Worm (Caenorhabditis elegans) whole organism, L4 larva: ENCODE data around the gene F13B6.3.

Experiments
- aly-2 ChIP-seq: sonication (generic microtip); optimal IDR thresholded peaks from 2 replicates; lab custom pipeline; 2018; ENCODE audit warnings: missing biosample characterization, missing genetic modification characterization
- ces-1 ChIP-seq: fragments of 150-350 bp; sonication (generic microtip); optimal IDR thresholded peaks from 4 replicates; lab custom pipeline; 2014; ENCODE audit warnings: missing biosample characterization, missing genetic modification reagents, missing genetic modification characterization
- lir-3 ChIP-seq: sonication (generic microtip); optimal IDR thresholded peaks from 2 replicates; lab custom pipeline; 2016; ENCODE audit warnings: mild to moderate bottlenecking, missing genetic modification characterization, missing compliant biosample characterization

DNA sequence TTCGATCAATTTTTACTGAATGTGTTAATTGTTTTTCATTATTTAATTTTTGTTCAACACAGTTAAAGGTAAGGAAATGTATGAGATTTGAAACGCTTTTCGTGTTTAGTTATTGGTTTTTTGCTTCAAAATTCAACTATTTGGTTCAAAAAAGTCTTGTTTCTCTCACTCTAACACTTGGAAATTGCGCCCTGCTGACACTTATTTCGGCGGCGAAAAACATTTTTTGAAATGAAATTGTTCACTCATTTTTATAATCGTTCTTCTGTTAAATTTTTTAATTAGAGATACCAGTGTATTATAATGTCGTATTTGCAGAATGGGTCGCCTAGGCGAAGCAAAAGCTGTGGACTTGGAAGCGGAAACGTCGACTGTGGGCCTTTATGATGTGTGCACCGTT, 12.4 kb upstream of the F13B6.3 start, which contains the start of gene rod-1:
- no peak for TF ChIP-seq lir-3 (tag; lab: Kevin White, UChicago)
- no peak for TF ChIP-seq ces-1
- TF ChIP-seq aly-2 (tag; lab: Kevin White, UChicago), result no peak
